Fruit fly (Drosophila melanogaster) whole organism, embryonic: ENCODE measurements around the gene f-cup.

ENCODE experiments used
- Atf3 ChIP-seq: fragments of 200-800 bp; sonication (Bioruptor generic); optimal IDR thresholded peaks from 3 replicates; lab custom pipeline; 2016; ENCODE audit warnings: missing biosample characterization, missing genetic modification characterization
- CG10209 ChIP-seq: fragments of 200-800 bp; sonication (Bioruptor generic); optimal IDR thresholded peaks from 3 replicates; lab custom pipeline; 2017; ENCODE audit warnings: missing biosample characterization, mild to moderate bottlenecking, missing genetic modification characterization, missing genetic modification reagents
- CG10321 ChIP-seq: fragments of 200-800 bp; sonication (Bioruptor generic); IDR thresholded peaks from 2 replicates; pipeline ENCODE4 v1.3.6; 2022; ENCODE audit warnings: missing biosample characterization, missing genetic modification characterization
- CG10462 ChIP-seq: fragments of 200-800 bp; sonication (Bioruptor generic); optimal IDR thresholded peaks from 2 replicates; lab custom pipeline; 2016; ENCODE audit warnings: missing biosample characterization, missing genetic modification characterization
- CG10565 ChIP-seq: fragments of 200-800 bp; sonication (Bioruptor generic); optimal IDR thresholded peaks from 3 replicates; lab custom pipeline; 2016; ENCODE audit warnings: missing biosample characterization, mild to moderate bottlenecking, missing genetic modification characterization
- CG11695 ChIP-seq: fragments of 200-800 bp; sonication (Bioruptor generic); IDR thresholded peaks from 3 replicates; pipeline ENCODE4 v1.3.6; 2022; ENCODE audit warnings: missing biosample characterization, missing genetic modification characterization
- CG12219 ChIP-seq: fragments of 200-800 bp; sonication (Bioruptor generic); optimal IDR thresholded peaks from 3 replicates; lab custom pipeline; 2018; ENCODE audit warnings: missing biosample characterization, mild to moderate bottlenecking, missing genetic modification characterization
- CG12236 ChIP-seq: fragments of 200-800 bp; sonication (Bioruptor generic); optimal IDR thresholded peaks from 2 replicates; lab custom pipeline; 2016; ENCODE audit warnings: missing biosample characterization, missing genetic modification characterization
- CG12299 ChIP-seq: fragments of 200-800 bp; sonication (Bioruptor generic); optimal IDR thresholded peaks from 2 replicates; lab custom pipeline; 2018; ENCODE audit warnings: missing biosample characterization, mild to moderate bottlenecking, missing genetic modification characterization
- CG13296 ChIP-seq: fragments of 200-800 bp; sonication (Bioruptor generic); optimal IDR thresholded peaks from 3 replicates; lab custom pipeline; 2018; ENCODE audit warnings: missing biosample characterization, mild to moderate bottlenecking, missing genetic modification characterization
- CG13894 ChIP-seq: fragments of 200-800 bp; sonication (Bioruptor generic); optimal IDR thresholded peaks from 3 replicates; lab custom pipeline; 2018; ENCODE audit warnings: missing biosample characterization, mild to moderate bottlenecking, missing genetic modification characterization, moderate library complexity
- CG14050 ChIP-seq: fragments of 200-800 bp; sonication (Bioruptor generic); IDR thresholded peaks from 3 replicates; pipeline ENCODE4 v1.3.6; 2022; ENCODE audit warnings: missing biosample characterization, missing genetic modification characterization
- CG15479 ChIP-seq: fragments of 200-800 bp; sonication (Bioruptor generic); optimal IDR thresholded peaks from 3 replicates; lab custom pipeline; 2019; ENCODE audit warnings: missing biosample characterization, mild to moderate bottlenecking, missing genetic modification characterization, moderate library complexity
- CG15514 ChIP-seq: fragments of 200-800 bp; sonication (Bioruptor generic); optimal IDR thresholded peaks from 3 replicates; lab custom pipeline; 2017; ENCODE audit warnings: missing biosample characterization, missing genetic modification characterization, mild to moderate bottlenecking, moderate library complexity, missing genetic modification reagents
- CG1792 ChIP-seq: fragments of 200-800 bp; sonication (Bioruptor generic); optimal IDR thresholded peaks from 2 replicates; lab custom pipeline; 2016; ENCODE audit warnings: missing biosample characterization, missing genetic modification characterization
- CG2120 ChIP-seq: fragments of 200-800 bp; sonication (Bioruptor generic); optimal IDR thresholded peaks from 3 replicates; lab custom pipeline; 2016; ENCODE audit warnings: missing biosample characterization, missing genetic modification characterization
- CG2678 ChIP-seq: fragments of 200-800 bp; sonication (Bioruptor generic); optimal IDR thresholded peaks from 3 replicates; lab custom pipeline; 2019; ENCODE audit warnings: missing biosample characterization, mild to moderate bottlenecking, missing genetic modification characterization, moderate library complexity
- CG3726 ChIP-seq: fragments of 200-800 bp; sonication (Bioruptor generic); IDR thresholded peaks from 3 replicates; pipeline ENCODE4, ENCODE4 v1.3.6; 2022; ENCODE audit warnings: missing biosample characterization, missing genetic modification characterization
- CG7745 ChIP-seq: fragments of 200-800 bp; sonication (Bioruptor generic); optimal IDR thresholded peaks from 2 replicates; lab custom pipeline; 2018; ENCODE audit warnings: missing biosample characterization, mild to moderate bottlenecking, missing genetic modification characterization, moderate library complexity
- CG8944 ChIP-seq: fragments of 200-800 bp; sonication (Bioruptor generic); optimal IDR thresholded peaks from 3 replicates; lab custom pipeline; 2016; ENCODE audit warnings: missing biosample characterization, missing genetic modification characterization
- Doc2 ChIP-seq: fragments of 200-800 bp; sonication (Bioruptor generic); IDR thresholded peaks from 2 replicates; pipeline ENCODE4 v1.3.6; 2022; ENCODE audit warnings: missing biosample characterization, missing genetic modification characterization
- Ets65A ChIP-seq: fragments of 200-800 bp; sonication (Bioruptor generic); peaks from one replicate; lab custom pipeline; 2016; ENCODE audit warnings: missing biosample characterization, missing genetic modification characterization
- Fer3 ChIP-seq: fragments of 200-800 bp; sonication (Bioruptor generic); optimal IDR thresholded peaks from 2 replicates; lab custom pipeline; 2018; ENCODE audit warnings: missing biosample characterization, mild to moderate bottlenecking, missing genetic modification characterization, moderate library complexity
- Hey ChIP-seq: fragments of 200-800 bp; sonication (Bioruptor generic); optimal IDR thresholded peaks from 3 replicates; lab custom pipeline; 2018; ENCODE audit warnings: missing biosample characterization, mild to moderate bottlenecking, missing genetic modification characterization
- Hr51 ChIP-seq, 2 experiments: fragments of 200-800 bp; sonication (Bioruptor generic); optimal IDR thresholded peaks; 2 replicates in 1 of 2; 3 replicates in 1 of 2; lab custom pipeline; 2016 to 2018; ENCODE audit warnings: missing biosample characterization in 2 of 2, missing genetic modification characterization in 2 of 2, mild to moderate bottlenecking in 1 of 2, moderate library complexity in 1 of 2
- Lhr ChIP-seq: fragments of 200-800 bp; sonication (Bioruptor generic); optimal IDR thresholded peaks from 3 replicates; lab custom pipeline; 2017; ENCODE audit warnings: mild to moderate bottlenecking, missing biosample characterization, missing genetic modification reagents, missing genetic modification characterization
- Lpt ChIP-seq: fragments of >200 bp; optimal IDR thresholded peaks from 2 replicates; lab custom pipeline; 2018; ENCODE audit warnings: missing biosample characterization, missing genetic modification characterization
- Oli ChIP-seq: fragments of 200-800 bp; sonication (Bioruptor generic); optimal IDR thresholded peaks from 2 replicates; lab custom pipeline; 2018; ENCODE audit warnings: missing biosample characterization, mild to moderate bottlenecking, missing genetic modification characterization, moderate library complexity
- Sry-δ ChIP-seq: fragments of 200-800 bp; sonication (Bioruptor generic); optimal IDR thresholded peaks from 2 replicates; lab custom pipeline; 2016; ENCODE audit warnings: missing biosample characterization, missing genetic modification characterization
- Vsx1 ChIP-seq: fragments of 200-800 bp; sonication (Bioruptor generic); optimal IDR thresholded peaks from 2 replicates; lab custom pipeline; 2017; ENCODE audit warnings: missing biosample characterization, mild to moderate bottlenecking, missing genetic modification characterization, missing genetic modification reagents
- Xbp1 ChIP-seq: fragments of 200-800 bp; sonication (Bioruptor generic); optimal IDR thresholded peaks from 3 replicates; lab custom pipeline; 2016; ENCODE audit warnings: missing biosample characterization, mild to moderate bottlenecking, missing genetic modification characterization
- al ChIP-seq: fragments of 200-800 bp; sonication (Bioruptor generic); IDR thresholded peaks from 2 replicates; pipeline ENCODE4 v1.3.6; 2022; ENCODE audit warnings: missing biosample characterization, missing genetic modification characterization
- aop ChIP-seq: fragments of 200-800 bp; sonication (Bioruptor generic); IDR thresholded peaks from 2 replicates; pipeline ENCODE4 v1.3.6; 2022; ENCODE audit warnings: missing biosample characterization, missing genetic modification characterization
- ase ChIP-seq: fragments of 200-800 bp; sonication (Bioruptor generic); IDR thresholded peaks from 3 replicates; pipeline ENCODE4 v1.3.6; 2022; ENCODE audit warnings: missing biosample characterization, missing genetic modification characterization
- chinmo ChIP-seq: fragments of 200-800 bp; sonication (Bioruptor generic); IDR thresholded peaks from 4 replicates; pipeline ENCODE4 v1.3.6; 2022; ENCODE audit warnings: missing biosample characterization, missing genetic modification characterization; ENCODE audit not compliant: partially characterized antibody
- crp ChIP-seq, 2 experiments: fragments of 200-800 bp; sonication (Bioruptor generic); optimal IDR thresholded peaks; 2 replicates in 1 of 2; 3 replicates in 1 of 2; lab custom pipeline; 2017; ENCODE audit warnings: missing biosample characterization in 2 of 2, missing genetic modification characterization in 2 of 2, mild to moderate bottlenecking in 1 of 2, moderate library complexity in 1 of 2
- disco-r ChIP-seq: fragments of 200-800 bp; sonication (Bioruptor generic); optimal IDR thresholded peaks from 2 replicates; lab custom pipeline; 2016; ENCODE audit warnings: missing biosample characterization, missing genetic modification characterization
- dmrt99B ChIP-seq: fragments of 200-800 bp; sonication (Bioruptor generic); optimal IDR thresholded peaks from 2 replicates; lab custom pipeline; 2018; ENCODE audit warnings: missing biosample characterization, mild to moderate bottlenecking, missing genetic modification characterization, moderate library complexity
- dysf ChIP-seq: fragments of 200-800 bp; sonication (Bioruptor generic); IDR thresholded peaks from 3 replicates; pipeline ENCODE4 v1.3.6; 2022; ENCODE audit warnings: missing biosample characterization, missing genetic modification characterization
- eve ChIP-seq, 2 experiments: fragments of >200 bp; optimal IDR thresholded peaks; 2 replicates each; lab custom pipeline; 2017; ENCODE audit warnings: missing biosample characterization in 2 of 2, missing genetic modification characterization in 2 of 2
- fd96Cb ChIP-seq: fragments of 200-800 bp; sonication (Bioruptor generic); optimal IDR thresholded peaks from 2 replicates; lab custom pipeline; 2018; ENCODE audit warnings: missing biosample characterization, mild to moderate bottlenecking, missing genetic modification characterization, moderate library complexity
- ftz-f1 ChIP-seq: fragments of 200-800 bp; sonication (Bioruptor generic); optimal IDR thresholded peaks from 2 replicates; lab custom pipeline; 2016; ENCODE audit warnings: missing biosample characterization, missing genetic modification characterization
- grau ChIP-seq: fragments of 200-800 bp; optimal IDR thresholded peaks from 3 replicates; lab custom pipeline; 2019; ENCODE audit warnings: missing biosample characterization, mild to moderate bottlenecking, missing genetic modification characterization, moderate library complexity
- knrl ChIP-seq: fragments of 200-800 bp; sonication (Bioruptor generic); IDR thresholded peaks from 3 replicates; pipeline ENCODE4 v1.3.6; 2022; ENCODE audit warnings: missing biosample characterization, missing genetic modification characterization; ENCODE audit not compliant: partially characterized antibody
- rib ChIP-seq: fragments of 200-800 bp; sonication (Bioruptor generic); IDR thresholded peaks from 2 replicates; pipeline ENCODE4 v1.3.6; 2022; ENCODE audit warnings: missing biosample characterization, missing genetic modification characterization
- salm ChIP-seq: fragments of 200-800 bp; sonication (Bioruptor generic); optimal IDR thresholded peaks from 2 replicates; lab custom pipeline; 2018; ENCODE audit warnings: missing biosample characterization, mild to moderate bottlenecking, missing genetic modification characterization
- scrt ChIP-seq: fragments of 200-800 bp; sonication (Bioruptor generic); optimal IDR thresholded peaks from 2 replicates; lab custom pipeline; 2018; ENCODE audit warnings: missing biosample characterization, mild to moderate bottlenecking, missing genetic modification characterization, moderate library complexity
- seq ChIP-seq: fragments of 200-800 bp; sonication (Bioruptor generic); IDR thresholded peaks from 2 replicates; pipeline ENCODE4 v1.3.6; 2022; ENCODE audit warnings: missing biosample characterization, missing genetic modification characterization
- slou ChIP-seq: fragments of 200-800 bp; sonication (Bioruptor generic); optimal IDR thresholded peaks from 3 replicates; lab custom pipeline; 2016; ENCODE audit warnings: missing biosample characterization, missing genetic modification characterization
- ssp ChIP-seq: fragments of 200-800 bp; sonication (Bioruptor generic); IDR thresholded peaks from 2 replicates; pipeline ENCODE4 v1.3.6; 2022; ENCODE audit warnings: missing biosample characterization, missing genetic modification characterization

Gene f-cup

dm6 chr3R:13715012-13715673, 14.5 kb upstream of the f-cup start, which contains the start of gene kmr (continued):
- peak; percentile 40; the same call in 1 of the 3 replicates for TF ChIP-seq CG14050 (GFP tag; lab: Robert Waterston, UW)
- TF ChIP-seq Lhr (GFP tag; lab: Kevin White, UChicago), result no peak
- no peak for TF ChIP-seq CG10462 (GFP tag; lab: Kevin White, UChicago)
- peak; percentile 98 for TF ChIP-seq chinmo (GFP tag; lab: Robert Waterston, UW)
- TF ChIP-seq Hey, result peak; percentile 13
- no peak for TF ChIP-seq CG10321 (GFP tag; lab: Robert Waterston, UW)
- peak in 1 of 2 experiments; percentile 84 for TF ChIP-seq eve (GFP tag; optimal IDR thresholded peaks at IDR 0.05; lab: Kevin White, UChicago)
- no peak for TF ChIP-seq Ets65A
- no peak for TF ChIP-seq al (GFP tag; lab: Robert Waterston, UW)
- TF ChIP-seq disco-r (GFP tag; lab: Kevin White, UChicago), result peak; percentile 3
- TF ChIP-seq CG15514, result peak; percentile 47
- peak; percentile 5 for TF ChIP-seq salm (tag; lab: Kevin White, UChicago)
- TF ChIP-seq grau, result peak; percentile 29
- TF ChIP-seq CG11695 (GFP tag; lab: Robert Waterston, UW), result peak; percentile 33; the same call in 2 of the 3 replicates
- peak; percentile 31 for TF ChIP-seq Fer3 (tag; lab: Kevin White, UChicago)
- no peak for TF ChIP-seq Sry-δ (GFP tag; lab: Kevin White, UChicago)
- TF ChIP-seq knrl (GFP tag; lab: Robert Waterston, UW), result no peak; the same call in 2 of the 3 replicates
- TF ChIP-seq rib (GFP tag; lab: Robert Waterston, UW), result no peak
- no peak for TF ChIP-seq Xbp1 (GFP tag; lab: Kevin White, UChicago)
- peak; percentile 23 for TF ChIP-seq CG2678 (tag; lab: Kevin White, UChicago)
- no peak for TF ChIP-seq seq (GFP tag; lab: Robert Waterston, UW)
- no peak for TF ChIP-seq CG2120 (GFP tag; lab: Kevin White, UChicago)
- no peak for TF ChIP-seq CG10565 (GFP tag; lab: Kevin White, UChicago)
- TF ChIP-seq CG13894, result peak; percentile 62
- TF ChIP-seq CG3726, result no peak
- TF ChIP-seq CG8944 (GFP tag; lab: Kevin White, UChicago), result no peak
- TF ChIP-seq Vsx1, result peak; percentile 21
- no peak for TF ChIP-seq Oli
- no peak for TF ChIP-seq Atf3
- no peak for TF ChIP-seq fd96Cb (tag; lab: Kevin White, UChicago)
- no peak for TF ChIP-seq CG10209 (GFP tag; lab: Kevin White, UChicago)
- peak; percentile 1 for TF ChIP-seq CG12236
- peak; percentile 39 for TF ChIP-seq scrt
- no peak for TF ChIP-seq Doc2 (GFP tag; lab: Robert Waterston, UW)
- no peak for TF ChIP-seq CG1792 (GFP tag; lab: Kevin White, UChicago)
- TF ChIP-seq CG7745, result no peak
- peak; percentile 29 for TF ChIP-seq ftz-f1 (GFP tag; lab: Kevin White, UChicago)
- no peak; the same call in 2 of the 3 replicates for TF ChIP-seq dysf (GFP tag; lab: Robert Waterston, UW)
- TF ChIP-seq ase, result no peak
- peak; percentile 56 for TF ChIP-seq CG12299 (tag; lab: Kevin White, UChicago)
- peak; percentile 69 for TF ChIP-seq CG15479 (GFP tag; lab: Kevin White, UChicago)
- TF ChIP-seq slou, result no peak
- peak; percentile 39 for TF ChIP-seq dmrt99B (tag; lab: Kevin White, UChicago)
- no peak for TF ChIP-seq crp (GFP tag; optimal IDR thresholded peaks at IDR 0.05; lab: Kevin White, UChicago)
- peak; percentile 57 for TF ChIP-seq CG12219 (GFP tag; lab: Kevin White, UChicago)
- TF ChIP-seq Hr51 (GFP tag; optimal IDR thresholded peaks at IDR 0.05; lab: Kevin White, UChicago), result peak in 1 of 2 experiments; percentile 1
- TF ChIP-seq ssp (GFP tag; lab: Robert Waterston, UW), result no peak
- no peak for TF ChIP-seq Lpt (GFP tag; lab: Kevin White, UChicago)
- no peak for TF ChIP-seq aop (GFP tag; lab: Robert Waterston, UW)
- peak; percentile 56 for TF ChIP-seq CG13296 (GFP tag; lab: Kevin White, UChicago)
